Worm (Caenorhabditis elegans) whole organism, L3 larva: ENCODE data around the gene suds-3.

Source experiments
- R02D3.7 ChIP-seq: fragments of 150-350 bp; optimal IDR thresholded peaks from 2 replicates; lab custom pipeline; 2014; ENCODE audit warnings: missing biosample characterization, missing genetic modification characterization
- ZK546.5 ChIP-seq: sonication (generic microtip); optimal IDR thresholded peaks from 2 replicates; lab custom pipeline; 2017; ENCODE audit warnings: missing biosample characterization, missing genetic modification characterization
- aly-2 ChIP-seq: fragments of 150-350 bp; optimal IDR thresholded peaks from 2 replicates; lab custom pipeline; 2014; ENCODE audit warnings: missing biosample characterization, missing genetic modification characterization
- ama-1 ChIP-seq: fragments of 150-350 bp; optimal IDR thresholded peaks from 2 replicates; lab custom pipeline; 2018
- ceh-16 ChIP-seq: sonication (generic microtip); optimal IDR thresholded peaks from 2 replicates; lab custom pipeline; 2017; ENCODE audit warnings: missing biosample characterization, missing genetic modification characterization
- ceh-28 ChIP-seq: fragments of 150-350 bp; optimal IDR thresholded peaks from 2 replicates; lab custom pipeline; 2014; ENCODE audit warnings: missing biosample characterization, missing genetic modification reagents, missing genetic modification characterization
- ceh-82 ChIP-seq: fragments of 150-350 bp; optimal IDR thresholded peaks from 2 replicates; lab custom pipeline; 2014; ENCODE audit warnings: missing biosample characterization, missing genetic modification characterization
- ceh-9 ChIP-seq: sonication (generic microtip); optimal IDR thresholded peaks from 2 replicates; lab custom pipeline; 2018; ENCODE audit warnings: missing biosample characterization, missing genetic modification characterization
- daf-12 ChIP-seq: fragments of 150-350 bp; optimal IDR thresholded peaks from 2 replicates; lab custom pipeline; 2014; ENCODE audit warnings: missing biosample characterization, missing genetic modification reagents, missing genetic modification characterization
- egl-27 ChIP-seq: sonication (generic microtip); optimal IDR thresholded peaks from 4 replicates; lab custom pipeline; 2017; ENCODE audit warnings: missing biosample characterization, missing genetic modification reagents, missing genetic modification characterization
- egl-5 ChIP-seq: fragments of 150-350 bp; optimal IDR thresholded peaks from 2 replicates; lab custom pipeline; 2017; ENCODE audit warnings: missing biosample characterization, missing genetic modification reagents, missing genetic modification characterization, inconsistent platforms
- elt-1 ChIP-seq: fragments of 150-350 bp; optimal IDR thresholded peaks from 2 replicates; lab custom pipeline; 2014; ENCODE audit warnings: missing biosample characterization, missing genetic modification characterization
- elt-2 ChIP-seq: sonication (generic microtip); optimal IDR thresholded peaks from 2 replicates; lab custom pipeline; 2016; ENCODE audit warnings: missing genetic modification reagents, mild to moderate bottlenecking, missing genetic modification characterization, missing compliant biosample characterization
- fkh-10 ChIP-seq: sonication (generic microtip); optimal IDR thresholded peaks from 2 replicates; lab custom pipeline; 2017; ENCODE audit warnings: missing biosample characterization, missing genetic modification reagents, missing genetic modification characterization
- fkh-2 ChIP-seq: fragments of 150-350 bp; optimal IDR thresholded peaks from 2 replicates; lab custom pipeline; 2014; ENCODE audit warnings: missing biosample characterization, missing genetic modification reagents, missing genetic modification characterization
- jun-1 ChIP-seq: fragments of 150-350 bp; optimal IDR thresholded peaks from 2 replicates; lab custom pipeline; 2014; ENCODE audit warnings: missing biosample characterization, missing genetic modification reagents, missing genetic modification characterization
- lin-15B ChIP-seq: fragments of 150-350 bp; optimal IDR thresholded peaks from 2 replicates; lab custom pipeline; 2014; ENCODE audit warnings: missing biosample characterization, missing genetic modification characterization
- lin-39 ChIP-seq: fragments of 150-350 bp; optimal IDR thresholded peaks from 2 replicates; lab custom pipeline; 2018; ENCODE audit warnings: missing biosample characterization, missing genetic modification reagents, missing genetic modification characterization
- lsy-12 ChIP-seq: sonication (generic microtip); optimal IDR thresholded peaks from 2 replicates; lab custom pipeline; 2016; ENCODE audit warnings: mild to moderate bottlenecking, missing genetic modification characterization, missing compliant biosample characterization
- mdl-1 ChIP-seq: fragments of 150-350 bp; optimal IDR thresholded peaks from 2 replicates; lab custom pipeline; 2014; ENCODE audit warnings: missing biosample characterization, missing genetic modification characterization
- nfya-1 ChIP-seq: sonication (generic microtip); optimal IDR thresholded peaks from 2 replicates; lab custom pipeline; 2017; ENCODE audit warnings: missing genetic modification characterization, mild to moderate bottlenecking, missing compliant biosample characterization, antibody characterized with exemption, moderate library complexity; ENCODE audit not compliant: insufficient read depth
- nhr-11 ChIP-seq: fragments of 150-350 bp; optimal IDR thresholded peaks from 2 replicates; lab custom pipeline; 2014; ENCODE audit warnings: missing biosample characterization, missing genetic modification characterization
- nhr-23 ChIP-seq: fragments of 150-350 bp; optimal IDR thresholded peaks from 2 replicates; lab custom pipeline; 2014; ENCODE audit warnings: missing biosample characterization, missing genetic modification reagents, missing genetic modification characterization
- nhr-237 ChIP-seq: fragments of 150-350 bp; optimal IDR thresholded peaks from 2 replicates; lab custom pipeline; 2014; ENCODE audit warnings: missing biosample characterization, missing genetic modification characterization
- nhr-25 ChIP-seq: sonication (generic microtip); optimal IDR thresholded peaks from 2 replicates; lab custom pipeline; 2017; ENCODE audit warnings: missing biosample characterization, missing genetic modification characterization
- nhr-67 ChIP-seq: fragments of 150-350 bp; optimal IDR thresholded peaks from 2 replicates; lab custom pipeline; 2014; ENCODE audit warnings: missing biosample characterization, missing genetic modification characterization
- nhr-76 ChIP-seq: fragments of 150-350 bp; sonication (generic microtip); optimal IDR thresholded peaks from 5 replicates; lab custom pipeline; 2014; ENCODE audit warnings: missing biosample characterization, missing genetic modification characterization
- nhr-77 ChIP-seq: fragments of 150-350 bp; optimal IDR thresholded peaks from 2 replicates; lab custom pipeline; 2014; ENCODE audit warnings: missing biosample characterization, missing genetic modification characterization
- pha-4 ChIP-seq: fragments of 150-350 bp; optimal IDR thresholded peaks from 2 replicates; lab custom pipeline; 2014; ENCODE audit warnings: missing biosample characterization, missing genetic modification reagents, missing genetic modification characterization
- pqm-1 ChIP-seq: fragments of 150-350 bp; optimal IDR thresholded peaks from 2 replicates; lab custom pipeline; 2017; ENCODE audit warnings: missing biosample characterization, missing genetic modification characterization, inconsistent platforms
- sea-2 ChIP-seq: fragments of 150-350 bp; sonication (generic microtip); optimal IDR thresholded peaks from 4 replicates; lab custom pipeline; 2014; ENCODE audit warnings: missing biosample characterization, missing genetic modification reagents, missing genetic modification characterization
- snpc-4 ChIP-seq: fragments of 150-350 bp; optimal IDR thresholded peaks from 2 replicates; lab custom pipeline; 2014; ENCODE audit warnings: missing biosample characterization, missing genetic modification characterization
- tbx-2 ChIP-seq: sonication (generic microtip); optimal IDR thresholded peaks from 2 replicates; lab custom pipeline; 2016; ENCODE audit warnings: mild to moderate bottlenecking, missing genetic modification characterization, missing compliant biosample characterization
- unc-39 ChIP-seq: sonication (generic microtip); optimal IDR thresholded peaks from 4 replicates; lab custom pipeline; 2017; ENCODE audit warnings: missing biosample characterization, missing genetic modification characterization
- unc-62 ChIP-seq: fragments of 150-350 bp; sonication (generic microtip); optimal IDR thresholded peaks from 4 replicates; lab custom pipeline; 2014; ENCODE audit warnings: missing biosample characterization, missing genetic modification reagents, missing genetic modification characterization
- zag-1 ChIP-seq: fragments of 150-350 bp; optimal IDR thresholded peaks from 2 replicates; lab custom pipeline; 2014; ENCODE audit warnings: missing biosample characterization, missing genetic modification characterization
- ztf-11 ChIP-seq: fragments of 150-350 bp; optimal IDR thresholded peaks from 2 replicates; lab custom pipeline; 2014; ENCODE audit warnings: missing biosample characterization, missing genetic modification characterization
- ztf-4 ChIP-seq: fragments of 150-350 bp; optimal IDR thresholded peaks from 2 replicates; lab custom pipeline; 2014; ENCODE audit warnings: missing biosample characterization, missing genetic modification characterization

Gene suds-3

ce11 chrV:9922481-9922880 lies 8.3 kb upstream of the suds-3 start, which contains the start of gene C50H2.7:
C50H2.7 (plus strand) TSS chrV:9922781.
- no peak for TF ChIP-seq unc-39 (tag; lab: Kevin White, UChicago)
- TF ChIP-seq ceh-28 (tag; lab: Kevin White, UChicago): no peak
- TF ChIP-seq ama-1 (lab: Kevin White, UChicago): no peak
- no peak for TF ChIP-seq nhr-25 (tag; lab: Kevin White, UChicago)
- no peak for TF ChIP-seq nhr-76 (tag; lab: Kevin White, UChicago)
- TF ChIP-seq unc-62: no peak
- TF ChIP-seq egl-5 (tag; lab: Kevin White, UChicago): no peak
- TF ChIP-seq sea-2 (GFP tag; lab: Kevin White, UChicago): no peak
- no peak for TF ChIP-seq elt-1 (tag; lab: Kevin White, UChicago)
- TF ChIP-seq lsy-12 (tag; lab: Kevin White, UChicago): no peak

- TF ChIP-seq elt-2 (tag; lab: Kevin White, UChicago) (peak; percentile 41), tbx-2 (tag; lab: Kevin White, UChicago) (no peak), fkh-2 (tag; lab: Kevin White, UChicago) (no peak), egl-5 (tag; lab: Kevin White, UChicago) (no peak), sea-2 (GFP tag; lab: Kevin White, UChicago) (no peak), pqm-1 (tag; lab: Kevin White, UChicago) (peak; percentile 25), lin-15B (tag; lab: Kevin White, UChicago) (no peak), egl-27 (tag; lab: Kevin White, UChicago) (no peak), nhr-11 (no peak), nhr-25 (tag; lab: Kevin White, UChicago) (no peak), zag-1 (tag; lab: Kevin White, UChicago) (no peak)
These were observed 6.4 kb upstream of the suds-3 start for ce11 chrV:9924389-9924788.

DNA sequence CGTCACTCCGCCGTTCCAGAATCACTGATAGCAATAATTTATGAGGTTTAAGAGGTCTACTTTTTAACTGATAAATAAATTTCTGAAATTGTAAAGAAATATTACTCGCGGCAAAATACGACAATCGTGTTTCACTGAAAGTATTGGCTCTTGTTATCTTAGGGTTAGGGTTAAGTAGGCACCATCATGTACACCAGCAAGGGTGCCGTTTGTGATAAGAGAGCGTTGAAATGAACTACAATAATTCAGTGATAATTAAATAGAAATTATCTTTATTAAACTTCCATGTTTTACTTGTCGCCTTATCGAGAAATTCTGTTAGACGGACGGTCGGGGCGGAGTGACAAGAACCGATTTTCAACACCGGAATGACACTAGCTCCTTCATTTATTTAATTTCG lies 5.2 kb upstream of the suds-3 start:
- peak; percentile 97 for TF ChIP-seq elt-2 (tag; lab: Kevin White, UChicago)
- no peak for TF ChIP-seq ztf-4
- no peak for TF ChIP-seq ceh-9
- no peak for TF ChIP-seq fkh-10 (GFP tag; lab: Kevin White, UChicago)
- TF ChIP-seq ztf-11: no peak
- no peak for TF ChIP-seq aly-2 (tag; lab: Kevin White, UChicago)
- no peak for TF ChIP-seq daf-12 (tag; lab: Kevin White, UChicago)
- TF ChIP-seq nhr-237 (tag; lab: Kevin White, UChicago): no peak
- TF ChIP-seq pqm-1 (tag; lab: Kevin White, UChicago): peak; percentile 76
- no peak for TF ChIP-seq ZK546.5
- no peak for TF ChIP-seq tbx-2 (tag; lab: Kevin White, UChicago)
- no peak for TF ChIP-seq egl-5 (tag; lab: Kevin White, UChicago)
- TF ChIP-seq nhr-25 (tag; lab: Kevin White, UChicago): no peak
- TF ChIP-seq R02D3.7 (tag; lab: Kevin White, UChicago): no peak
- no peak for TF ChIP-seq egl-27 (tag; lab: Kevin White, UChicago)
- no peak for TF ChIP-seq unc-39 (tag; lab: Kevin White, UChicago)
- TF ChIP-seq mdl-1 (tag; lab: Kevin White, UChicago): no peak
- no peak for TF ChIP-seq snpc-4 (tag; lab: Kevin White, UChicago)
- no peak for TF ChIP-seq nhr-67 (tag; lab: Kevin White, UChicago)
- no peak for TF ChIP-seq ceh-28 (tag; lab: Kevin White, UChicago)
- no peak for TF ChIP-seq lsy-12 (tag; lab: Kevin White, UChicago)
- no peak for TF ChIP-seq nhr-77 (tag; lab: Kevin White, UChicago)
- no peak for TF ChIP-seq ceh-16
- no peak for TF ChIP-seq ama-1 (lab: Kevin White, UChicago)
- TF ChIP-seq nhr-23 (tag; lab: Kevin White, UChicago): no peak
- TF ChIP-seq ceh-82: no peak
- TF ChIP-seq nhr-76 (tag; lab: Kevin White, UChicago): no peak
- no peak for TF ChIP-seq nfya-1 (tag; lab: Kevin White, UChicago)
- TF ChIP-seq unc-62: no peak
- peak; percentile 4 for TF ChIP-seq pha-4
- peak; percentile 64 for TF ChIP-seq jun-1 (tag; lab: Kevin White, UChicago)
- TF ChIP-seq lin-39 (tag; lab: Kevin White, UChicago): no peak
- TF ChIP-seq lin-15B (tag; lab: Kevin White, UChicago): no peak
